Fruit fly (Drosophila melanogaster): Measurements from ENCODE around the gene CG9368.

Gene CG9368

DNA sequence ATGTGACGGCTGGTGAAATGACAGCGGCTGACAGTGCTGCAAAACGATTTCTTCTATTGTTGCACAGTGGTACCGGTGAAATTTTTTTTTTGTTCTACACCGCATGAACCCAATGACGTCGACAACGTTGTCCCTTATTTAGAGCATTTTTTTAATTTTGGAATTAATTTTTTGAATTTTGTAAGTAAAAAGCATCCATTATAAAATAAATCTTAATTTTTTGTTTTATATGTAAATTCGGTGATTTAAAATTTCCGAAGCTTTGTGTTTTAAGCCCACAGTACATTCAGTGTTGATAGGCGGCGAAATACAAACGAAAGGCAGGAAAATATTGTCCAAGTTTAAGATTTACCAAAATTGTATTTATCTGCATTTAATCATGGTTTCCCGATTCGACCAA is 10.7 kb downstream of the CG9368 start, which contains the start of the genes Lon and PIG-F (continued):
- TF ChIP-seq CG8765 (GFP tag; IDR thresholded peaks at IDR 0.05) (peak; percentile 98), CG16815 (GFP tag; optimal IDR thresholded peaks at IDR 0.05) (peak; percentile 99), CG4707 (GFP tag; optimal IDR thresholded peaks at IDR 0.05) (peak; percentile 98), Camta (GFP tag; optimal IDR thresholded peaks at IDR 0.05) (peak; percentile 99), eyg (GFP tag; optimal IDR thresholded peaks at IDR 0.05) (peak; percentile 94), CG13424 (tag; optimal IDR thresholded peaks at IDR 0.05) (peak; percentile 100), CG6813 (GFP tag; optimal IDR thresholded peaks at IDR 0.05) (peak; percentile 99), CG1602 (GFP tag; optimal IDR thresholded peaks at IDR 0.05) (peak; percentile 99), bowl (GFP tag; IDR thresholded peaks at IDR 0.05) (peak; percentile 92), CG15696 (tag; optimal IDR thresholded peaks at IDR 0.05) (peak; percentile 100), CG7928 (GFP tag; optimal IDR thresholded peaks at IDR 0.05) (peak; percentile 84), salm (tag; optimal IDR thresholded peaks at IDR 0.05) (peak; percentile 98), yki (optimal IDR thresholded peaks at IDR 0.05) (no peak), org-1 (GFP tag; optimal IDR thresholded peaks at IDR 0.05) (peak; percentile 98), gcm2 (GFP tag; optimal IDR thresholded peaks at IDR 0.05) (peak; percentile 97), E2f2 (GFP tag; IDR thresholded peaks at IDR 0.05) (peak; percentile 88), NFAT (GFP tag; IDR thresholded peaks at IDR 0.05) (peak; percentile 98), CG8089 (GFP tag; optimal IDR thresholded peaks at IDR 0.05) (peak; percentile 97), CG14860 (GFP tag; IDR thresholded peaks at IDR 0.05; ENCODE audit: partially characterized antibody) (peak; percentile 75), phol (tag; optimal IDR thresholded peaks at IDR 0.05) (peak; percentile 99), nerfin-2 (GFP tag; IDR thresholded peaks at IDR 0.05; ENCODE audit: partially characterized antibody) (peak; percentile 79), knrl (GFP tag; IDR thresholded peaks at IDR 0.05; ENCODE audit: partially characterized antibody) (peak; percentile 84), CrebB (tag; optimal IDR thresholded peaks at IDR 0.05) (peak; percentile 95), CG6689 (GFP tag; IDR thresholded peaks at IDR 0.05) (peak; percentile 99), fd96Cb (tag; optimal IDR thresholded peaks at IDR 0.05) (peak; percentile 99), CG10959 (GFP tag; IDR thresholded peaks at IDR 0.05) (peak; percentile 98), CG8290 (GFP tag; optimal IDR thresholded peaks at IDR 0.05) (peak; percentile 99), CG8290 (tag; optimal IDR thresholded peaks at IDR 0.05) (peak in 1 of 2 experiments; percentile 98), CG8359 (GFP tag; optimal IDR thresholded peaks at IDR 0.05; ENCODE audit: borderline replicate concordance) (peak; percentile 95), B-H2 (GFP tag; optimal IDR thresholded peaks at IDR 0.05) (peak; percentile 99), nau (GFP tag; optimal IDR thresholded peaks at IDR 0.05) (no peak), Hr3 (GFP tag; optimal IDR thresholded peaks at IDR 0.05) (peak; percentile 100), crc (GFP tag; optimal IDR thresholded peaks at IDR 0.05) (peak; percentile 94), Hmx (GFP tag; optimal IDR thresholded peaks at IDR 0.05) (peak; percentile 97), z (GFP tag; IDR thresholded peaks at IDR 0.05) (peak; percentile 67; the same call in 2 of the 3 replicates), CG6654 (GFP tag; optimal IDR thresholded peaks at IDR 0.05) (peak; percentile 95), gsb-n (tag; optimal IDR thresholded peaks at IDR 0.05) (peak; percentile 99), CG2712 (tag; optimal IDR thresholded peaks at IDR 0.05) (peak; percentile 99), CG2889 (GFP tag; IDR thresholded peaks at IDR 0.05) (peak; percentile 97), CG30431 (GFP tag; optimal IDR thresholded peaks at IDR 0.05) (peak; percentile 99), jing (GFP tag; optimal IDR thresholded peaks at IDR 0.05) (peak; percentile 94), CG10366 (GFP tag; IDR thresholded peaks at IDR 0.05) (peak; percentile 97), CG2875 (GFP tag; optimal IDR thresholded peaks at IDR 0.05) (peak; percentile 99), unpg (GFP tag; optimal IDR thresholded peaks at IDR 0.05) (peak; percentile 99), Elba2 (GFP tag; optimal IDR thresholded peaks at IDR 0.05) (peak; percentile 97), Atf3 (GFP tag; optimal IDR thresholded peaks at IDR 0.05) (peak; percentile 98), Jarid2 (GFP tag; optimal IDR thresholded peaks at IDR 0.05) (peak; percentile 94), Gsc (GFP tag; IDR thresholded peaks at IDR 0.05) (peak; percentile 96), abd-A (tag; optimal IDR thresholded peaks at IDR 0.05) (no peak), Taf1 (GFP tag; IDR thresholded peaks at IDR 0.05) (peak; percentile 97), CG16863 (GFP tag; optimal IDR thresholded peaks at IDR 0.05) (peak; percentile 98)
